Worm (Caenorhabditis elegans) whole organism, L3 larva: ENCODE data around the gene F07H5.10.

Source experiments
- R02D3.7 ChIP-seq: fragments of 150-350 bp; optimal IDR thresholded peaks from 2 replicates; lab custom pipeline; 2014; ENCODE audit warnings: missing biosample characterization, missing genetic modification characterization
- ZK546.5 ChIP-seq: sonication (generic microtip); optimal IDR thresholded peaks from 2 replicates; lab custom pipeline; 2017; ENCODE audit warnings: missing biosample characterization, missing genetic modification characterization
- aly-2 ChIP-seq: fragments of 150-350 bp; optimal IDR thresholded peaks from 2 replicates; lab custom pipeline; 2014; ENCODE audit warnings: missing biosample characterization, missing genetic modification characterization
- ama-1 ChIP-seq: fragments of 150-350 bp; optimal IDR thresholded peaks from 2 replicates; lab custom pipeline; 2018
- ceh-16 ChIP-seq: sonication (generic microtip); optimal IDR thresholded peaks from 2 replicates; lab custom pipeline; 2017; ENCODE audit warnings: missing biosample characterization, missing genetic modification characterization
- ceh-28 ChIP-seq: fragments of 150-350 bp; optimal IDR thresholded peaks from 2 replicates; lab custom pipeline; 2014; ENCODE audit warnings: missing biosample characterization, missing genetic modification reagents, missing genetic modification characterization
- ceh-82 ChIP-seq: fragments of 150-350 bp; optimal IDR thresholded peaks from 2 replicates; lab custom pipeline; 2014; ENCODE audit warnings: missing biosample characterization, missing genetic modification characterization
- daf-12 ChIP-seq: fragments of 150-350 bp; optimal IDR thresholded peaks from 2 replicates; lab custom pipeline; 2014; ENCODE audit warnings: missing biosample characterization, missing genetic modification reagents, missing genetic modification characterization
- egl-27 ChIP-seq: sonication (generic microtip); optimal IDR thresholded peaks from 4 replicates; lab custom pipeline; 2017; ENCODE audit warnings: missing biosample characterization, missing genetic modification reagents, missing genetic modification characterization
- egl-5 ChIP-seq: fragments of 150-350 bp; optimal IDR thresholded peaks from 2 replicates; lab custom pipeline; 2017; ENCODE audit warnings: missing biosample characterization, missing genetic modification reagents, missing genetic modification characterization, inconsistent platforms
- elt-1 ChIP-seq: fragments of 150-350 bp; optimal IDR thresholded peaks from 2 replicates; lab custom pipeline; 2014; ENCODE audit warnings: missing biosample characterization, missing genetic modification characterization
- elt-2 ChIP-seq: sonication (generic microtip); optimal IDR thresholded peaks from 2 replicates; lab custom pipeline; 2016; ENCODE audit warnings: missing genetic modification reagents, mild to moderate bottlenecking, missing genetic modification characterization, missing compliant biosample characterization
- elt-3 ChIP-seq, 3 experiments: fragments of 150-350 bp in 1 of 3; sonication (generic microtip) in 2 of 3; optimal IDR thresholded peaks; 2 replicates in 2 of 3; 4 replicates in 1 of 3; lab custom pipeline; 2014 to 2017; ENCODE audit warnings: missing biosample characterization in 3 of 3, missing genetic modification characterization in 3 of 3
- eor-1 ChIP-seq, 2 experiments: fragments of 150-350 bp; optimal IDR thresholded peaks; 2 replicates each; lab custom pipeline; 2014 to 2018; ENCODE audit warnings: missing biosample characterization in 2 of 2, missing genetic modification characterization in 2 of 2
- fkh-10 ChIP-seq: sonication (generic microtip); optimal IDR thresholded peaks from 2 replicates; lab custom pipeline; 2017; ENCODE audit warnings: missing biosample characterization, missing genetic modification reagents, missing genetic modification characterization
- lin-15B ChIP-seq: fragments of 150-350 bp; optimal IDR thresholded peaks from 2 replicates; lab custom pipeline; 2014; ENCODE audit warnings: missing biosample characterization, missing genetic modification characterization
- lin-39 ChIP-seq: fragments of 150-350 bp; optimal IDR thresholded peaks from 2 replicates; lab custom pipeline; 2018; ENCODE audit warnings: missing biosample characterization, missing genetic modification reagents, missing genetic modification characterization
- lsy-12 ChIP-seq: sonication (generic microtip); optimal IDR thresholded peaks from 2 replicates; lab custom pipeline; 2016; ENCODE audit warnings: mild to moderate bottlenecking, missing genetic modification characterization, missing compliant biosample characterization
- mdl-1 ChIP-seq: fragments of 150-350 bp; optimal IDR thresholded peaks from 2 replicates; lab custom pipeline; 2014; ENCODE audit warnings: missing biosample characterization, missing genetic modification characterization
- mml-1 ChIP-seq: fragments of 150-350 bp; sonication (generic microtip); optimal IDR thresholded peaks from 3 replicates; lab custom pipeline; 2014; ENCODE audit warnings: missing biosample characterization, missing genetic modification characterization
- nfya-1 ChIP-seq: sonication (generic microtip); optimal IDR thresholded peaks from 2 replicates; lab custom pipeline; 2017; ENCODE audit warnings: missing genetic modification characterization, mild to moderate bottlenecking, missing compliant biosample characterization, antibody characterized with exemption, moderate library complexity; ENCODE audit not compliant: insufficient read depth
- nhr-11 ChIP-seq: fragments of 150-350 bp; optimal IDR thresholded peaks from 2 replicates; lab custom pipeline; 2014; ENCODE audit warnings: missing biosample characterization, missing genetic modification characterization
- nhr-23 ChIP-seq: fragments of 150-350 bp; optimal IDR thresholded peaks from 2 replicates; lab custom pipeline; 2014; ENCODE audit warnings: missing biosample characterization, missing genetic modification reagents, missing genetic modification characterization
- nhr-237 ChIP-seq: fragments of 150-350 bp; optimal IDR thresholded peaks from 2 replicates; lab custom pipeline; 2014; ENCODE audit warnings: missing biosample characterization, missing genetic modification characterization
- nhr-25 ChIP-seq: sonication (generic microtip); optimal IDR thresholded peaks from 2 replicates; lab custom pipeline; 2017; ENCODE audit warnings: missing biosample characterization, missing genetic modification characterization
- nhr-28 ChIP-seq: fragments of 150-350 bp; optimal IDR thresholded peaks from 2 replicates; lab custom pipeline; 2014; ENCODE audit warnings: missing biosample characterization, missing genetic modification characterization
- nhr-43 ChIP-seq: sonication (generic microtip); optimal IDR thresholded peaks from 2 replicates; lab custom pipeline; 2016; ENCODE audit warnings: mild to moderate bottlenecking, missing genetic modification characterization, missing compliant biosample characterization; ENCODE audit not compliant: poor library complexity, severe bottlenecking
- nhr-67 ChIP-seq: fragments of 150-350 bp; optimal IDR thresholded peaks from 2 replicates; lab custom pipeline; 2014; ENCODE audit warnings: missing biosample characterization, missing genetic modification characterization
- nhr-76 ChIP-seq: fragments of 150-350 bp; sonication (generic microtip); optimal IDR thresholded peaks from 5 replicates; lab custom pipeline; 2014; ENCODE audit warnings: missing biosample characterization, missing genetic modification characterization
- pha-4 ChIP-seq: fragments of 150-350 bp; optimal IDR thresholded peaks from 2 replicates; lab custom pipeline; 2014; ENCODE audit warnings: missing biosample characterization, missing genetic modification reagents, missing genetic modification characterization
- pqm-1 ChIP-seq: fragments of 150-350 bp; optimal IDR thresholded peaks from 2 replicates; lab custom pipeline; 2017; ENCODE audit warnings: missing biosample characterization, missing genetic modification characterization, inconsistent platforms
- sea-2 ChIP-seq: fragments of 150-350 bp; sonication (generic microtip); optimal IDR thresholded peaks from 4 replicates; lab custom pipeline; 2014; ENCODE audit warnings: missing biosample characterization, missing genetic modification reagents, missing genetic modification characterization
- skn-1 ChIP-seq: fragments of 150-350 bp; optimal IDR thresholded peaks from 2 replicates; lab custom pipeline; 2014; ENCODE audit warnings: missing biosample characterization, missing genetic modification characterization
- snpc-4 ChIP-seq: fragments of 150-350 bp; optimal IDR thresholded peaks from 2 replicates; lab custom pipeline; 2014; ENCODE audit warnings: missing biosample characterization, missing genetic modification characterization
- tbx-2 ChIP-seq: sonication (generic microtip); optimal IDR thresholded peaks from 2 replicates; lab custom pipeline; 2016; ENCODE audit warnings: mild to moderate bottlenecking, missing genetic modification characterization, missing compliant biosample characterization
- unc-39 ChIP-seq: sonication (generic microtip); optimal IDR thresholded peaks from 4 replicates; lab custom pipeline; 2017; ENCODE audit warnings: missing biosample characterization, missing genetic modification characterization
- unc-62 ChIP-seq: fragments of 150-350 bp; sonication (generic microtip); optimal IDR thresholded peaks from 4 replicates; lab custom pipeline; 2014; ENCODE audit warnings: missing biosample characterization, missing genetic modification reagents, missing genetic modification characterization
- ztf-11 ChIP-seq: fragments of 150-350 bp; optimal IDR thresholded peaks from 2 replicates; lab custom pipeline; 2014; ENCODE audit warnings: missing biosample characterization, missing genetic modification characterization
- ztf-4 ChIP-seq: fragments of 150-350 bp; optimal IDR thresholded peaks from 2 replicates; lab custom pipeline; 2014; ENCODE audit warnings: missing biosample characterization, missing genetic modification characterization

Gene F07H5.10

DNA sequence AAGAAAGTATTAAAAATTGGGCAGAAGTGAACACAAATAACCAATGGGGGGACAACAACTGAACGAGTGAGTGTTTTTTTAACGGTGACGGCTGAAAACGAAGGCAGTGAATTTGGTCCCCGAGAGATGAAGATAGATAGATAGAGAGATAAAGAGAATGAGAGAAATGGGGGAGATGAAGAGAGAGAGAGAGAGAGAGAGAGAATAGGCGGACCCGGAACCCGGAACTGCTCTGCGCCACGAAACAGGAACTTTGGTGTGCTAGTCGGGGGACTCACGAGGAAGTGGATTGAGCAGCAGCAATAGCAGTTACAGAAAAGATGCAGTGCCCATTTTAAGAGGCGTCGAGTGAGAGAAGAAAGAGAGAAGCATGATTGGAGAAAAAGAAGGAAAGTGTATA, 12.0 kb downstream of the F07H5.10 start (continued):
- TF ChIP-seq fkh-10 (GFP tag; lab: Kevin White, UChicago) (peak; percentile 89), ZK546.5 (tag; lab: Kevin White, UChicago) (no peak), nhr-25 (tag; lab: Kevin White, UChicago) (no peak), nfya-1 (tag; lab: Kevin White, UChicago) (peak; percentile 80), unc-62 (GFP tag; lab: Kevin White, UChicago) (peak; percentile 38), ztf-11 (tag; lab: Kevin White, UChicago) (no peak), pqm-1 (tag; lab: Kevin White, UChicago) (no peak), daf-12 (tag; lab: Kevin White, UChicago) (no peak), nhr-11 (tag; lab: Kevin White, UChicago) (peak; percentile 28), ceh-82 (tag; lab: Kevin White, UChicago) (no peak), nhr-237 (tag; lab: Kevin White, UChicago) (no peak)

DNA sequence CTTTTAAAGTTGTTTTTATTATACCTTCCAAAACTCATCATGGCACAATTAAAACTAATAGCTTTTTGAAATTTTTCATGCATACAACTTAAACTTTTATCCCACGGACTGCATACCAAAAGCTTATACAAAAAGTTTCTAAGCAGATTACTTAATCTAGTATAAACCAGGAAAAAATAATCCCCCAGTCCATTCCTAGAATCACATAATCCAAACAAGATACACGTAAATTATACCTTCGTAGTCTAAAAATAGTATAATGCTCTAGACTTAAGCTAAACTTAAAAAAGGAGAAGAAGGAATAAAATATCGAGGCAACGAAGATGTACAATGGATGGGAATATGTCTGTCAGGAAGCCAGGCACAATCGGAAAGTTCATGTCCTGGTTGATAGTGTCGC, 13.2 kb downstream of the F07H5.10 start:
- TF ChIP-seq pha-4 (tag; lab: Kevin White, UChicago) = no peak

DNA sequence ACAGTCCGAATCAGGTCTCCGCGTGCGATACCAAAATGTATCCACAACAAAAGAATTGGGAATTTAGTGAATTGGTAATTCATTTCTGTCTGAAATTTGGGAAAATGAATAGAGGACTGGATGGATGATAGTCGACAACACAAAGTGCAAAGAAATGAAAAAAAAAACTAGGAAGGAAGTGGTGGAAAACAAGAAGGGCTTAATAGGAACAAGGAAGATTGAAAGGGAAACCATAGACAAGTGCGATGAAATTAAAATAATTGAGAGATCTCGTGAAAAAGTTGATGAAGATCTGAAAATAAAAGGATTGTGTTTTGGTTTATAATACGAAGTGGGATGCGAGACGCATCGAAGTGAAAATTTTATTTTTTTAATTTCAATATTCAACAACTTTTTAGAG, 14.3 kb downstream of the F07H5.10 start, which contains the start of gene F07H5.7:
F07H5.7 (minus strand) TSS at position 101 of the 400 bp plus-strand sequence.
- TF ChIP-seq fkh-10 (GFP tag; lab: Kevin White, UChicago) (no peak), lin-39 (tag; lab: Kevin White, UChicago) (no peak), lin-15B (tag; lab: Kevin White, UChicago) (no peak), skn-1 (tag; lab: Kevin White, UChicago) (no peak), aly-2 (tag; lab: Kevin White, UChicago) (no peak), daf-12 (tag; lab: Kevin White, UChicago) (no peak)
- TF ChIP-seq, all 47 proteins: peak for 0

DNA sequence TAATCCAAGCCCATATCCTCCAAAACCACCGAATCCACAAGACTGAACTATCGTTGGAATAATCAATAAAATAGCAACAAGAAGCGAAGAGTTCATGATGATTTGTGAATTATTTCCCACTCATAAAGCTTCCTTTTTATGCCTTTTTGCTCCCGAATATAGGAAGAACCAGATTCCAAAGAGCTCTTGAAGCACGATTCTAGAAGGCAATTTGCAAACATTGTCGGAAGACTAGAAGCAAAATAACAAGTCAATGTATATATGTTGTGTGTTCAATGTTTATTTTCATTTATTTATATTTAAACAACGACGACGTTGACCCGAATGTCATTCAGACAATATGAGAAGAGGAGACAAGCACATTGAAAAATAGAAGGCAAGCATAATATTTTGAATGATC, 15.7 kb downstream of the F07H5.10 start, which contains the start of gene idpa-2:
idpa-2 (minus strand) TSS at position 101 of the 400 bp plus-strand sequence.
- TF ChIP-seq unc-39 (tag; lab: Kevin White, UChicago) (no peak), nhr-67 (no peak), elt-3 (tag; optimal IDR thresholded peaks at IDR 0.05; lab: Kevin White, UChicago) (no peak), unc-62 (GFP tag; lab: Kevin White, UChicago) (no peak), ceh-16 (tag; lab: Kevin White, UChicago) (no peak), elt-1 (tag; lab: Kevin White, UChicago) (no peak), daf-12 (tag; lab: Kevin White, UChicago) (no peak), pqm-1 (tag; lab: Kevin White, UChicago) (no peak), nhr-25 (tag; lab: Kevin White, UChicago) (no peak), tbx-2 (tag; lab: Kevin White, UChicago) (no peak), pha-4 (tag; lab: Kevin White, UChicago) (no peak), R02D3.7 (tag; lab: Kevin White, UChicago) (no peak), nhr-43 (tag; lab: Kevin White, UChicago) (no peak), snpc-4 (no peak)

DNA sequence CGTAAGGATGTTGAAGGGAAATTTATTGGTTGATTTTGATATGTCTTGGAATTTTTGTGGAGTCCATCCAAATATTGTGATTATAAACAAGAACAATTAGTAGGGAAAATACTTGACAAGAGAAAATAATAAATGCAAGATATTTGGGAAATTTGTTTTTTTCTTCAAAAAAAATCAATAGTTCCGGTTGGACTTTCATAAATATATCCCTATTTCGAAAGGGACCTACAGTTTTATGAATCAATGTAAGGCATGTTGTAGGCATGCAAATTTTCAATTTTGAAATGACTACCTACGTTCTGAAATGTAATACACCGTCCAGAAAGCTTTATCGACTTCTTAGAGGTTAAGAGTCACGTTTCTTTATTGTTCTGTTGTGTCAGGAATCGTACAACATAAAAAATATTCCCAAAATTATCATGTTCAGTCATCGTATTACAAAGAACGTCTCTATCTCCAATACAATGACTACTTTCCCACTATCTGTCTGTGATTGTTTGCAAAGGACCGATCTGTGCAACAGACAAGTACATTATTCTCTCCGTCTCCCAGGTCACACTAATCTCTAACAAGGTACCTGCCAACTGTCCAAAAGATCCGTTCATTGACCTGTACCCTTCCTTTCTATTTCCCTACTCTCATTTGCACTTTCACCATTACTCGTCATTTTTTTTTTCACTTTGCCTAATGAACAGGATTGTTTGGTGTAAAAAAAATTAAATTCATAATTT, 18.4 kb downstream of the F07H5.10 start, which contains the start of gene F07H5.13:
F07H5.13 (plus strand) TSS at position 730 of the 731 bp plus-strand sequence.
- TF ChIP-seq nhr-43 (tag; lab: Kevin White, UChicago) (peak; percentile 87), lin-15B (tag; lab: Kevin White, UChicago) (no peak), lin-39 (tag; lab: Kevin White, UChicago) (no peak), lsy-12 (tag; lab: Kevin White, UChicago) (peak; percentile 70), ama-1 (lab: Kevin White, UChicago) (peak; percentile 94), pqm-1 (tag; lab: Kevin White, UChicago) (no peak), nhr-76 (tag; lab: Kevin White, UChicago) (no peak), ztf-4 (tag; lab: Kevin White, UChicago) (peak; percentile 71), R02D3.7 (tag; lab: Kevin White, UChicago) (no peak), ceh-28 (tag; lab: Kevin White, UChicago) (no peak), nhr-23 (peak; percentile 17), ZK546.5 (tag; lab: Kevin White, UChicago) (no peak), daf-12 (tag; lab: Kevin White, UChicago) (no peak), mdl-1 (tag; lab: Kevin White, UChicago) (no peak), pha-4 (tag; lab: Kevin White, UChicago) (peak; percentile 30), egl-27 (tag; lab: Kevin White, UChicago) (no peak), egl-5 (no peak), nhr-25 (tag; lab: Kevin White, UChicago) (peak; percentile 58), eor-1 (tag; optimal IDR thresholded peaks at IDR 0.05; lab: Kevin White, UChicago) (no peak), nfya-1 (tag; lab: Kevin White, UChicago) (no peak), tbx-2 (tag; lab: Kevin White, UChicago) (peak; percentile 52), elt-3 (tag; optimal IDR thresholded peaks at IDR 0.05; lab: Kevin White, UChicago) (no peak), mml-1 (tag; lab: Kevin White, UChicago) (no peak), nhr-67 (no peak), sea-2 (GFP tag; lab: Kevin White, UChicago) (no peak), ceh-82 (tag; lab: Kevin White, UChicago) (no peak), nhr-11 (tag; lab: Kevin White, UChicago) (no peak), nhr-28 (tag; lab: Kevin White, UChicago) (no peak), unc-39 (tag; lab: Kevin White, UChicago) (no peak), elt-1 (tag; lab: Kevin White, UChicago) (peak; percentile 2), elt-2 (peak; percentile 48)
